Fruit fly (Drosophila melanogaster) whole organism, embryonic: ENCODE data around the gene plx.

Source experiments
- Abd-B ChIP-seq: fragments of 200-800 bp; sonication (Bioruptor generic); optimal IDR thresholded peaks from 2 replicates; lab custom pipeline; 2018; ENCODE audit warnings: missing biosample characterization, mild to moderate bottlenecking, missing genetic modification characterization, moderate library complexity
- CG11247 ChIP-seq: fragments of 200-800 bp; sonication (Bioruptor generic); IDR thresholded peaks from 2 replicates; pipeline ENCODE4 v1.3.6; 2022; ENCODE audit warnings: missing biosample characterization, missing genetic modification characterization
- CG11560 ChIP-seq: fragments of 200-800 bp; sonication (Bioruptor generic); IDR thresholded peaks from 3 replicates; pipeline ENCODE4 v1.3.6; 2022; ENCODE audit warnings: missing biosample characterization, missing genetic modification characterization
- CG11695 ChIP-seq: fragments of 200-800 bp; sonication (Bioruptor generic); IDR thresholded peaks from 3 replicates; pipeline ENCODE4 v1.3.6; 2022; ENCODE audit warnings: missing biosample characterization, missing genetic modification characterization
- CG12769 ChIP-seq: fragments of 200-800 bp; sonication (Bioruptor generic); optimal IDR thresholded peaks from 2 replicates; lab custom pipeline; 2019; ENCODE audit warnings: missing biosample characterization, mild to moderate bottlenecking, missing genetic modification characterization, moderate library complexity
- CG13123 ChIP-seq: fragments of 200-800 bp; sonication (Bioruptor generic); optimal IDR thresholded peaks from 2 replicates; lab custom pipeline; 2016; ENCODE audit warnings: missing biosample characterization, missing genetic modification characterization
- CG14860 ChIP-seq: fragments of 200-800 bp; sonication (Bioruptor generic); IDR thresholded peaks from 3 replicates; pipeline ENCODE4 v1.3.6; 2022; ENCODE audit warnings: missing biosample characterization, missing genetic modification characterization; ENCODE audit not compliant: partially characterized antibody
- CG15269 ChIP-seq: fragments of 200-800 bp; sonication (Bioruptor generic); optimal IDR thresholded peaks from 2 replicates; lab custom pipeline; 2018; ENCODE audit warnings: missing biosample characterization, mild to moderate bottlenecking, missing genetic modification characterization, moderate library complexity
- CG2875 ChIP-seq: fragments of 200-800 bp; sonication (Bioruptor generic); optimal IDR thresholded peaks from 2 replicates; lab custom pipeline; 2017; ENCODE audit warnings: missing biosample characterization, mild to moderate bottlenecking, missing genetic modification characterization, missing genetic modification reagents
- CG31365 ChIP-seq: fragments of 200-800 bp; sonication (Bioruptor generic); optimal IDR thresholded peaks from 2 replicates; lab custom pipeline; 2018; ENCODE audit warnings: missing biosample characterization, mild to moderate bottlenecking, missing genetic modification characterization
- CG32767 ChIP-seq: fragments of 200-800 bp; sonication (Bioruptor generic); IDR thresholded peaks from 2 replicates; pipeline ENCODE4 v1.3.6; 2022; ENCODE audit warnings: missing biosample characterization, missing genetic modification characterization
- CG3281 ChIP-seq: fragments of 200-800 bp; sonication (Bioruptor generic); optimal IDR thresholded peaks from 3 replicates; lab custom pipeline; 2017; ENCODE audit warnings: missing biosample characterization, mild to moderate bottlenecking, missing genetic modification characterization
- CG33557 ChIP-seq: fragments of 200-800 bp; sonication (Bioruptor generic); optimal IDR thresholded peaks from 2 replicates; lab custom pipeline; 2019; ENCODE audit warnings: missing biosample characterization, mild to moderate bottlenecking, missing genetic modification characterization, moderate library complexity
- CG34376 ChIP-seq: fragments of 200-800 bp; sonication (Bioruptor generic); optimal IDR thresholded peaks from 2 replicates; lab custom pipeline; 2018; ENCODE audit warnings: missing biosample characterization, mild to moderate bottlenecking, missing genetic modification characterization
- CG3838 ChIP-seq: fragments of 200-800 bp; sonication (Bioruptor generic); optimal IDR thresholded peaks from 3 replicates; lab custom pipeline; 2016; ENCODE audit warnings: missing biosample characterization, missing genetic modification characterization
- CG42726 ChIP-seq: fragments of 200-800 bp; sonication (Bioruptor generic); IDR thresholded peaks from 2 replicates; pipeline ENCODE4 v1.3.6; 2022; ENCODE audit warnings: missing biosample characterization, missing genetic modification characterization; ENCODE audit not compliant: partially characterized antibody
- CG4854 ChIP-seq: fragments of 200-800 bp; sonication (Bioruptor generic); optimal IDR thresholded peaks from 2 replicates; lab custom pipeline; 2016; ENCODE audit warnings: missing biosample characterization, missing genetic modification characterization, inconsistent platforms
- CG6654 ChIP-seq: fragments of 200-800 bp; sonication (Bioruptor generic); optimal IDR thresholded peaks from 2 replicates; lab custom pipeline; 2017; ENCODE audit warnings: missing biosample characterization, mild to moderate bottlenecking, missing genetic modification characterization
- CG7839 ChIP-seq: fragments of 200-800 bp; sonication (Bioruptor generic); optimal IDR thresholded peaks from 3 replicates; lab custom pipeline; 2018; ENCODE audit warnings: missing biosample characterization, mild to moderate bottlenecking, missing genetic modification characterization, moderate library complexity
- CG8924 ChIP-seq: fragments of 200-800 bp; optimal IDR thresholded peaks from 3 replicates; lab custom pipeline; 2019; ENCODE audit warnings: missing biosample characterization, mild to moderate bottlenecking, missing genetic modification characterization, moderate library complexity
- Hr39 ChIP-seq: fragments of >200 bp; optimal IDR thresholded peaks from 2 replicates; lab custom pipeline; 2017
- Hsf ChIP-seq: fragments of 200-800 bp; sonication (Bioruptor generic); optimal IDR thresholded peaks from 3 replicates; lab custom pipeline; 2016; ENCODE audit warnings: missing biosample characterization, missing genetic modification characterization
- Kr ChIP-seq: fragments of 200-800 bp; sonication (Bioruptor generic); optimal IDR thresholded peaks from 2 replicates; lab custom pipeline; 2017; ENCODE audit warnings: missing biosample characterization, mild to moderate bottlenecking, missing genetic modification characterization
- Lhr ChIP-seq: fragments of 200-800 bp; sonication (Bioruptor generic); optimal IDR thresholded peaks from 3 replicates; lab custom pipeline; 2017; ENCODE audit warnings: mild to moderate bottlenecking, missing biosample characterization, missing genetic modification reagents, missing genetic modification characterization
- Meics ChIP-seq: fragments of 200-800 bp; sonication (Bioruptor generic); optimal IDR thresholded peaks from 2 replicates; lab custom pipeline; 2017; ENCODE audit warnings: missing biosample characterization, mild to moderate bottlenecking, missing genetic modification characterization
- NC2α ChIP-seq: fragments of 200-800 bp; sonication (Bioruptor generic); optimal IDR thresholded peaks from 2 replicates; lab custom pipeline; 2016; ENCODE audit warnings: missing biosample characterization, missing genetic modification characterization
- Scr ChIP-seq: fragments of 200-800 bp; sonication (Bioruptor generic); IDR thresholded peaks from 2 replicates; pipeline ENCODE4 v1.3.6; 2022; ENCODE audit warnings: missing biosample characterization, missing genetic modification characterization; ENCODE audit not compliant: partially characterized antibody
- TFAM ChIP-seq: fragments of 200-800 bp; sonication (Bioruptor generic); optimal IDR thresholded peaks from 2 replicates; lab custom pipeline; 2017; ENCODE audit warnings: missing biosample characterization, missing genetic modification characterization, inconsistent platforms
- abd-A ChIP-seq: fragments of 200-800 bp; sonication (Bioruptor generic); optimal IDR thresholded peaks from 3 replicates; lab custom pipeline; 2019; ENCODE audit warnings: missing biosample characterization, mild to moderate bottlenecking, missing genetic modification characterization, moderate library complexity
- aop ChIP-seq: fragments of 200-800 bp; sonication (Bioruptor generic); IDR thresholded peaks from 2 replicates; pipeline ENCODE4 v1.3.6; 2022; ENCODE audit warnings: missing biosample characterization, missing genetic modification characterization
- ato ChIP-seq: fragments of 200-800 bp; sonication (Bioruptor generic); IDR thresholded peaks from 2 replicates; pipeline ENCODE4 v1.3.6; 2022; ENCODE audit warnings: missing biosample characterization, missing genetic modification characterization; ENCODE audit not compliant: partially characterized antibody
- chif ChIP-seq, 2 experiments: fragments of 200-800 bp; sonication (Bioruptor generic); optimal IDR thresholded peaks; 3 replicates each; lab custom pipeline; 2016; ENCODE audit warnings: missing biosample characterization in 2 of 2, missing genetic modification characterization in 2 of 2
- crol ChIP-seq: fragments of 200-800 bp; sonication (Bioruptor generic); IDR thresholded peaks from 2 replicates; pipeline ENCODE4 v1.3.6; 2022; ENCODE audit warnings: missing biosample characterization, missing genetic modification characterization
- cwo ChIP-seq: fragments of 200-800 bp; sonication (Bioruptor generic); optimal IDR thresholded peaks from 3 replicates; lab custom pipeline; 2017; ENCODE audit warnings: missing biosample characterization, missing genetic modification characterization, mild to moderate bottlenecking, moderate library complexity, missing genetic modification reagents
- dan ChIP-seq: fragments of 200-800 bp; sonication (Bioruptor generic); IDR thresholded peaks from 2 replicates; pipeline ENCODE4 v1.3.6; 2022; ENCODE audit warnings: missing biosample characterization, missing genetic modification characterization
- dimm ChIP-seq: fragments of 200-800 bp; sonication (Bioruptor generic); IDR thresholded peaks from 2 replicates; pipeline ENCODE4 v1.3.6; 2022; ENCODE audit warnings: missing biosample characterization, missing genetic modification characterization
- esg ChIP-seq: fragments of 200-800 bp; sonication (Bioruptor generic); conservative IDR thresholded peaks from 2 replicates; pipeline ENCODE4 v1.3.6; 2022; ENCODE audit warnings: missing biosample characterization, missing genetic modification characterization
- hbn ChIP-seq: fragments of 200-800 bp; sonication (Bioruptor generic); IDR thresholded peaks from 2 replicates; pipeline ENCODE4 v1.3.6; 2022; ENCODE audit warnings: missing biosample characterization, missing genetic modification characterization; ENCODE audit not compliant: partially characterized antibody
- insv ChIP-seq, 2 experiments: fragments of 200-800 bp; sonication (Bioruptor generic); optimal IDR thresholded peaks; 3 replicates each; lab custom pipeline; 2016 to 2018; ENCODE audit warnings: missing biosample characterization in 2 of 2, missing genetic modification characterization in 2 of 2
- kay ChIP-seq: fragments of 200-800 bp; sonication (Bioruptor generic); optimal IDR thresholded peaks from 2 replicates; lab custom pipeline; 2016; ENCODE audit warnings: missing biosample characterization, missing genetic modification characterization
- kni ChIP-seq: fragments of 200-800 bp; sonication (Bioruptor generic); optimal IDR thresholded peaks from 3 replicates; lab custom pipeline; 2017; ENCODE audit warnings: mild to moderate bottlenecking, missing biosample characterization, missing genetic modification reagents, missing genetic modification characterization
- luna ChIP-seq: fragments of 200-800 bp; sonication (Bioruptor generic); optimal IDR thresholded peaks from 2 replicates; lab custom pipeline; 2016; ENCODE audit warnings: missing biosample characterization, missing genetic modification characterization
- nom ChIP-seq: fragments of 200-800 bp; sonication (Bioruptor generic); optimal IDR thresholded peaks from 2 replicates; lab custom pipeline; 2017; ENCODE audit warnings: missing biosample characterization, missing genetic modification characterization, mild to moderate bottlenecking, moderate library complexity, missing genetic modification reagents
- oc ChIP-seq: fragments of 200-800 bp; sonication (Bioruptor generic); optimal IDR thresholded peaks from 2 replicates; lab custom pipeline; 2018; ENCODE audit warnings: missing biosample characterization, mild to moderate bottlenecking, missing genetic modification characterization, moderate library complexity
- scrt ChIP-seq: fragments of 200-800 bp; sonication (Bioruptor generic); optimal IDR thresholded peaks from 2 replicates; lab custom pipeline; 2018; ENCODE audit warnings: missing biosample characterization, mild to moderate bottlenecking, missing genetic modification characterization, moderate library complexity
- sens ChIP-seq: fragments of 200-800 bp; sonication (Bioruptor generic); peaks from one replicate; lab custom pipeline; 2016; ENCODE audit warnings: missing biosample characterization, missing genetic modification characterization
- seq ChIP-seq: fragments of 200-800 bp; sonication (Bioruptor generic); IDR thresholded peaks from 2 replicates; pipeline ENCODE4 v1.3.6; 2022; ENCODE audit warnings: missing biosample characterization, missing genetic modification characterization
- usp ChIP-seq: fragments of >200 bp; optimal IDR thresholded peaks from 2 replicates; lab custom pipeline; 2017; ENCODE audit warnings: missing biosample characterization, missing genetic modification characterization
- vvl ChIP-seq: fragments of 200-800 bp; sonication (Bioruptor generic); IDR thresholded peaks from 2 replicates; pipeline ENCODE4 v1.3.6; 2022; ENCODE audit warnings: missing biosample characterization, missing genetic modification characterization

plx gene

DNA sequence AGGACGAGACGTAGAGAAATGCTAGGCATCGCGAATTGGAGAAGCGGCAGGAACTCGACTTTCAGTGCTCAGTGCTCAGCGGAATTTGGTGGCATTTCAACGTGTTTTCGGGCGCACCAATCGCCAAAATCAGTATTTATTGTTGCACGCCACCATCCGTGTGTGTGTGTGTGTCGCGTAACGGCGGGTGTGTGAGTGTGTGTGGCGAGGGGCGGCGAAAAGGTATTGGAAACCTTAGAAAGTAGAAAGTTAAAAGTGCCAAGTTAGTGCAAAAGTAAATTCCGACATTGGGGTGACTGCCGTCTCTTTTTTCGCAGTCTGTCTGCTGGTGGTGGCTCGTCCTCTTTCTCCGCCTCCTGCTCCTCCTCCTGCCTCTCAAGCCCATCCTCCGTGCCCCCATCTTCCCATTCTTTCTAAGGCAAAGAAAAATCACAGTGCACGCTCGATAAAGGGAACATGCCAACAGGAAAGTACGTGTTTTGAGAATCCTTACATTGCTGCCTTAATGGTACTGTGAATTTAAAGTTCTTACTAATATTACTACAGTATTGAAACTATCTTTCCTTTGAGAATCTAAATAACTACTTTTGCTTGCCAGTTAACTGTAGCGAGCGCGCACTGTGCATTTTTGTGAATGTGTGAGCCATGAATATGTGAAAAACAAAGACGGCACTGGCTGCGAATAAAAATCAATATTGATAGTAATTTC lies 548 bp downstream of the plx start (continued):
- TF ChIP-seq nom (GFP tag; lab: Kevin White, UChicago) (no peak), kay (GFP tag; lab: Kevin White, UChicago) (no peak), usp (GFP tag; lab: Kevin White, UChicago) (no peak), ato (GFP tag; lab: Robert Waterston, UW) (no peak), chif (GFP tag; optimal IDR thresholded peaks at IDR 0.05; lab: Kevin White, UChicago) (peak in 1 of 2 experiments; percentile 22), TFAM (no peak), dan (no peak), CG33557 (no peak), CG15269 (tag; lab: Kevin White, UChicago) (peak; percentile 68), CG11247 (GFP tag; lab: Robert Waterston, UW) (peak; percentile 40; the same call in 1 of the 2 replicates), scrt (GFP tag; lab: Kevin White, UChicago) (no peak), hbn (GFP tag; lab: Robert Waterston, UW) (no peak), Kr (GFP tag; lab: Kevin White, UChicago) (no peak), CG34376 (GFP tag; lab: Kevin White, UChicago) (no peak), vvl (GFP tag; lab: Robert Waterston, UW) (peak; percentile 65), aop (GFP tag; lab: Robert Waterston, UW) (no peak), dimm (no peak), CG4854 (GFP tag; lab: Kevin White, UChicago) (no peak), CG6654 (GFP tag; lab: Kevin White, UChicago) (no peak), Hsf (peak; percentile 55), Meics (GFP tag; lab: Kevin White, UChicago) (peak; percentile 68), CG7839 (peak; percentile 70), CG8924 (tag; lab: Kevin White, UChicago) (peak; percentile 53), CG42726 (no peak), CG31365 (tag; lab: Kevin White, UChicago) (no peak), esg (GFP tag; lab: Robert Waterston, UW) (peak; percentile 25; the same call in 1 of the 2 replicates), Abd-B (GFP tag; lab: Kevin White, UChicago) (peak; percentile 35), CG11695 (peak; percentile 23; the same call in 1 of the 3 replicates), CG3838 (no peak), CG12769 (tag; lab: Kevin White, UChicago) (peak; percentile 75), CG3281 (GFP tag; lab: Kevin White, UChicago) (peak; percentile 60), CG32767 (GFP tag; lab: Robert Waterston, UW) (no peak), luna (GFP tag; lab: Kevin White, UChicago) (no peak), insv (GFP tag; optimal IDR thresholded peaks at IDR 0.05; lab: Kevin White, UChicago) (no peak), NC2α (GFP tag; lab: Kevin White, UChicago) (no peak), Scr (GFP tag; lab: Robert Waterston, UW) (no peak), CG11560 (tag; lab: Robert Waterston, UW) (0 out of 3 replicates have a peak, but pooled peaks have one; percentile 29), Lhr (GFP tag; lab: Kevin White, UChicago) (no peak)

DNA sequence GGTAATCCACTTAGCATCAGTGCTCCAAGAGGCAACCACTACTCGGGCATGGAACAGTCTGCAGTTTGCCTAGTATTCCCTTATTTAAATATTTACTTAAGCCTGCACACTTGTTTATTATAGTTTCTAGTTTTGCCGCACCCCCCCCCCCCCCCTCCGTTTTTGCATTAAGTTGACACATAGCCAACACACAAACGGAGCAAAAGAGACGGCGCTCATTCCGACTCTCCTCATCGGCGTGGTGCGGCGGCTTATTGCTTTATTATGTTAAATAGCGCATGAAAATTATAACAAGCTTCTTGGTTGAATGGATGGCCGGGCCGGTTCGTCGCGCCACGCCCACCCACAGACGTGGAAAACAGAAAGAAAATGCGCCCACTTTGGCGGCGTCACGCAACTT lies 4.0 kb downstream of the plx start:
- TF ChIP-seq CG13123 (GFP tag; lab: Kevin White, UChicago) (no peak), cwo (GFP tag; lab: Kevin White, UChicago) (no peak), seq (no peak), Hr39 (lab: Kevin White, UChicago) (no peak), CG11695 (no peak), abd-A (tag; lab: Kevin White, UChicago) (peak; percentile 82), vvl (GFP tag; lab: Robert Waterston, UW) (peak; percentile 57), CG14860 (GFP tag; lab: Robert Waterston, UW) (0 out of 3 replicates have a peak, but pooled peaks have one; percentile 13), oc (tag; lab: Kevin White, UChicago) (peak; percentile 67), CG4854 (GFP tag; lab: Kevin White, UChicago) (no peak), kni (GFP tag; lab: Kevin White, UChicago) (no peak), crol (GFP tag; lab: Robert Waterston, UW) (0 out of 2 replicates have a peak, but pooled peaks have one; percentile 20), CG2875 (GFP tag; lab: Kevin White, UChicago) (no peak), sens (GFP tag; lab: Kevin White, UChicago) (peak; percentile 11)
